Worm (Caenorhabditis elegans): ENCODE measurements around the gene pals-18.
A peak's percentile ranks its signal among the peaks of the same experiment; 100 is the strongest.

pals-18 gene

DNA sequence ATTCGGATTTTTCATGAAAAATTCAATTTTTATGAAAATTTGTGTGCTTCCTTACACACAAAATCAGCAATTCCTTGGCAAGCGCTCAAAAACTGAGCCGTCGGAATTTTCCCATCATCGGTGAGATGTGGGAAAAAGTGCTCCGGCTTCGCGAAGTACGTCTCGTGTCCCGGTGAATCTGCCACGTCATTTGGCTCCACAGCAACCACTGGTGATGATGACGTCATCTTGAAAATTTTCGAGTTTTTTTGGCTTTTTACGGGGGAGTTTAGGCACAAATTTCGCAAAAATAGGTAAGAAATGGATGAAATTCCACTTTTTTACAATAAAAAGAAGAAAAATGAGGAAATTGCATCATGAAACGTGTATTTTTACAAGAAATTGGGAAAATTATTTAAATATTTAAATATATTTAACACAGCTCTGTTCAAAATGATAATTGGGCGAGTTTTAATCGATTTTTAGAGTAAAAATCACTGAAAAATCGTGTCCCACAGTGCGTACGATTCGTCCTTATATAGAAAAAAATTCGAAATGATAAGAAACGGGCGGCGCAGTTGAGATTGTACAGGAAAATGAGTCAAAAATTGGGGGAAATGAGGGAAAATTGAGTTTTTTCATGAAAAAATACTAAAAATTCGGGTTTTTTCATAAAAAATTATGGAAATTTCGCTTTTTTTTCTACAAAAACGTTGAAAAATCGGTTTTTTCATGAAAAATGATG is 10.8 kb downstream of the pals-18 start, which contains the start of gene Y82E9BR.14:
Y82E9BR.14 (minus strand) TSS at position 227 of the 724 bp plus-strand sequence.
- no peak for TF ChIP-seq elt-1 (tag; optimal IDR thresholded peaks at IDR 0.05)
- peak; percentile 66 for TF ChIP-seq fos-1 (tag; optimal IDR thresholded peaks at IDR 0.05)

DNA sequence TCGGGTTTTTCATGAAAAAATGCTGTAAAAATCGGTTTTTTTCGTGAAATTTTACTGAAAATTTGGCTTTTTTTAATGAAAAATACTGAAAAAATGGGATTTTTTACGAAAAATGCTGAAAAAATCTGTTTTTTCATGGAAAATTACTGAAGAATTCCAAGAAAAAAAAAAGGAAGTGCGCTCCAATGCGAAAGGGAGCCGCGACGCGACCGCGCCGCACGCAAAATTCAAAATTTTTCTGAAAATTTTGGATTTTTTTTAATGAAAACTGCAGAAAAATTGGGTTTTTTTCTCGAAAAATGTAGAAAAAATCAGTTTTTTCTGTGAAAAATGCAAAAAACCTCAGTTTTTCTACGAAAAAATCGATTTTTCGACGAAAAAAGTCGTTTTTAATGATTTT is 13.4 kb downstream of the pals-18 start:
- no peak for TF ChIP-seq nhr-129 (tag; optimal IDR thresholded peaks at IDR 0.05)

DNA sequence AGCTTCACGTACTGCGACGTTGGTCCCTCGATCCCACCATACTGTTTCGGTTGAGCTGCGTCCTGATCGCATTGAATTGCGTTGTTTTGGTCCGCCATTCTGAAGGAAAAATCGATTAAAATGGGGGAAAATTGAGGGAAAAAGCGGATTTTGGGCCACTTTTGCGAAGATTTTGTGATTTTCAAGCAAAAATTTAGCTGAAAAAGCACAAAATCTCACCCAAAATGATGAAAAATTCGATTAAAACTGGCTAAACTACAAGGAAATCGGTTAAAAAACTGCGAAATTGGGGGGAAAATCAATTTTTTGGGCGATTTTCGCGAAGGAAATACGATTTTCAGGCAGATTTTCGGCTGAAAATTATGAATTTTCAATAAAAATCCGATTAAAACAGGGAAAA is 13.9 kb downstream of the pals-18 start, which contains the start of gene elc-1:
elc-1 (minus strand) TSS at position 101 of the 400 bp plus-strand sequence.
- TF ChIP-seq unc-55 (GFP tag; optimal IDR thresholded peaks at IDR 0.05) (no peak), ZK546.5 (tag; optimal IDR thresholded peaks at IDR 0.05) (no peak), dmd-4 (tag; optimal IDR thresholded peaks at IDR 0.05) (no peak), elt-1 (tag; optimal IDR thresholded peaks at IDR 0.05) (no peak), nhr-237 (tag; optimal IDR thresholded peaks at IDR 0.05) (no peak), nhr-129 (tag; optimal IDR thresholded peaks at IDR 0.05) (no peak), nhr-77 (tag; optimal IDR thresholded peaks at IDR 0.05) (no peak), lin-13 (GFP tag; optimal IDR thresholded peaks at IDR 0.05) (no peak), mab-5 (tag; optimal IDR thresholded peaks at IDR 0.05) (no peak), skn-1 (tag; optimal IDR thresholded peaks at IDR 0.05) (no peak), zag-1 (tag; optimal IDR thresholded peaks at IDR 0.05) (no peak), mbf-1 (tag; optimal IDR thresholded peaks at IDR 0.05) (no peak), nhr-23 (tag; optimal IDR thresholded peaks at IDR 0.05) (no peak), aly-2 (tag; optimal IDR thresholded peaks at IDR 0.05) (no peak), sma-3 (GFP tag; optimal IDR thresholded peaks at IDR 0.05) (no peak), mdl-1 (tag; optimal IDR thresholded peaks at IDR 0.05) (no peak)

DNA sequence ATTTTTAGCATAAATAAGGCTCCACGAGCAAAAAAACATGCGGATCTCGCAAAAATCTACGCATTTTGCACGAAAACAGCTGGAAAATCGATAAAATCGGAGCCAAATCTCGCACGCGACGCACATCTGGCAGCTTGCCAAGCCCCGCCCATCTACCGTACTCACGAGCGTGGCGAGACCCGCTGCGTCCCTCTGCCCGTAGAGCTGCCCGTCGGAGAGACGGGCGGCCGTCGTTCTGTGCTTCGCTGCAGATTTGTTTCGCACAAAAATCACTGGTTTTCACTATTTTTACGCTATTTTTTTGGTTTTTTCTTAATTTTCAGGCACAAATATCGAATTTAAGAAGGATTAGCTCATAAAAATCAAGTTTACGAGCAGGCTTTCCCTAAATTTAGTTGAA is 15.5 kb downstream of the pals-18 start:
- TF ChIP-seq alr-1 (tag; optimal IDR thresholded peaks at IDR 0.05): no peak
- no peak for TF ChIP-seq nhr-10 (tag; optimal IDR thresholded peaks at IDR 0.05)
- TF ChIP-seq F13H6.1 (tag; optimal IDR thresholded peaks at IDR 0.05): peak; percentile 86
- peak; percentile 14 for TF ChIP-seq zag-1 (tag; optimal IDR thresholded peaks at IDR 0.05)
- TF ChIP-seq nhr-23 (tag; optimal IDR thresholded peaks at IDR 0.05): no peak
- TF ChIP-seq gmeb-1 (tag; optimal IDR thresholded peaks at IDR 0.05): peak; percentile 63
- TF ChIP-seq lsy-2 (tag; optimal IDR thresholded peaks at IDR 0.05): peak; percentile 98 to 99
- peak; percentile 84 for TF ChIP-seq nhr-25 (tag; optimal IDR thresholded peaks at IDR 0.05)
- TF ChIP-seq nhr-237 (tag; optimal IDR thresholded peaks at IDR 0.05): peak; percentile 37
- peak; percentile 75 for TF ChIP-seq fos-1 (tag; optimal IDR thresholded peaks at IDR 0.05)
- TF ChIP-seq mbf-1 (tag; optimal IDR thresholded peaks at IDR 0.05): no peak
- peak; percentile 40 for TF ChIP-seq ama-1 (optimal IDR thresholded peaks at IDR 0.05)
- TF ChIP-seq ceh-16 (tag; optimal IDR thresholded peaks at IDR 0.05): peak; percentile 79
- TF ChIP-seq nhr-11 (tag; optimal IDR thresholded peaks at IDR 0.05): no peak
- peak; percentile 47 for TF ChIP-seq sem-4 (tag; optimal IDR thresholded peaks at IDR 0.05)
- peak; percentile 97 for TF ChIP-seq ZK546.5 (tag; optimal IDR thresholded peaks at IDR 0.05)
- TF ChIP-seq nhr-129 (tag; optimal IDR thresholded peaks at IDR 0.05): peak; percentile 89
- no peak for TF ChIP-seq dmd-4 (tag; optimal IDR thresholded peaks at IDR 0.05)
- no peak for TF ChIP-seq skn-1 (tag; optimal IDR thresholded peaks at IDR 0.05)
- TF ChIP-seq ztf-1 (GFP tag; conservative IDR thresholded peaks at IDR 0.05): no peak
- TF ChIP-seq R02D3.7 (tag; optimal IDR thresholded peaks at IDR 0.05): no peak
- TF ChIP-seq lin-39 (tag; optimal IDR thresholded peaks at IDR 0.05): no peak
- TF ChIP-seq mab-5 (tag; optimal IDR thresholded peaks at IDR 0.05): peak; percentile 40
- peak; percentile 77 for TF ChIP-seq nhr-21 (tag; optimal IDR thresholded peaks at IDR 0.05)
- peak; percentile 2 for TF ChIP-seq blmp-1 (tag; optimal IDR thresholded peaks at IDR 0.05; ENCODE audit: insufficient read depth)
- no peak for TF ChIP-seq aly-2 (tag; optimal IDR thresholded peaks at IDR 0.05)
- TF ChIP-seq ztf-11 (tag; optimal IDR thresholded peaks at IDR 0.05): no peak
- TF ChIP-seq unc-62 (GFP tag; optimal IDR thresholded peaks at IDR 0.05): no peak
- TF ChIP-seq nhr-12 (tag; optimal IDR thresholded peaks at IDR 0.05): no peak
- TF ChIP-seq crh-2 (tag; optimal IDR thresholded peaks at IDR 0.05): peak; percentile 88
- TF ChIP-seq peb-1 (tag; optimal IDR thresholded peaks at IDR 0.05): no peak
- peak; percentile 89 for TF ChIP-seq C34F6.9 (tag; optimal IDR thresholded peaks at IDR 0.05)
- peak; percentile 5 to 75 for TF ChIP-seq mdl-1 (tag; optimal IDR thresholded peaks at IDR 0.05)
- peak; percentile 95 for TF ChIP-seq unc-55 (GFP tag; optimal IDR thresholded peaks at IDR 0.05)
- TF ChIP-seq sma-9 (GFP tag; optimal IDR thresholded peaks at IDR 0.05): peak; percentile 88
- TF ChIP-seq sma-9 (tag; optimal IDR thresholded peaks at IDR 0.05): no peak
- TF ChIP-seq nhr-6 (tag; optimal IDR thresholded peaks at IDR 0.05): peak; percentile 61
- TF ChIP-seq ztf-4 (tag; optimal IDR thresholded peaks at IDR 0.05): peak; percentile 63
- no peak for TF ChIP-seq nhr-77 (tag; optimal IDR thresholded peaks at IDR 0.05)
- peak; percentile 96 for TF ChIP-seq lin-13 (GFP tag; optimal IDR thresholded peaks at IDR 0.05)
- TF ChIP-seq ceh-82 (tag; optimal IDR thresholded peaks at IDR 0.05): peak; percentile 21
- no peak for TF ChIP-seq elt-3 (tag; optimal IDR thresholded peaks at IDR 0.05)
- TF ChIP-seq unc-39 (tag; optimal IDR thresholded peaks at IDR 0.05): no peak

Data from whole organism, L2 larva.